Fruit fly (Drosophila melanogaster) whole organism, prepupa: ENCODE measurements around the gene CG11396.

Source experiments
- Blimp-1 ChIP-seq: fragments of 200-800 bp; sonication (Bioruptor generic); optimal IDR thresholded peaks from 3 replicates; lab custom pipeline; 2017; ENCODE audit warnings: missing biosample characterization, missing genetic modification characterization, mild to moderate bottlenecking, moderate library complexity, missing genetic modification reagents
- CG10631 ChIP-seq: fragments of 200-800 bp; sonication (Bioruptor generic); optimal IDR thresholded peaks from 2 replicates; lab custom pipeline; 2016; ENCODE audit warnings: missing biosample characterization, missing genetic modification characterization
- CG10669 ChIP-seq: fragments of 200-800 bp; sonication (Bioruptor generic); optimal IDR thresholded peaks from 3 replicates; lab custom pipeline; 2018; ENCODE audit warnings: missing biosample characterization, mild to moderate bottlenecking, missing genetic modification characterization, moderate library complexity
- CG11902 ChIP-seq: fragments of 200-800 bp; sonication (Bioruptor generic); optimal IDR thresholded peaks from 3 replicates; lab custom pipeline; 2016; ENCODE audit warnings: missing biosample characterization, missing genetic modification characterization
- CG15336 ChIP-seq: fragments of 200-800 bp; sonication (Bioruptor generic); IDR thresholded peaks from 2 replicates; pipeline ENCODE4 v1.3.6; 2022; ENCODE audit warnings: missing biosample characterization, missing genetic modification characterization
- CG1621 ChIP-seq: fragments of 200-800 bp; sonication (Bioruptor generic); optimal IDR thresholded peaks from 3 replicates; lab custom pipeline; 2018; ENCODE audit warnings: missing biosample characterization, mild to moderate bottlenecking, missing genetic modification characterization
- CG16779 ChIP-seq: fragments of 200-800 bp; sonication (Bioruptor generic); optimal IDR thresholded peaks from 3 replicates; lab custom pipeline; 2017; ENCODE audit warnings: missing biosample characterization, mild to moderate bottlenecking, missing genetic modification characterization
- CG3032 ChIP-seq: fragments of 200-800 bp; optimal IDR thresholded peaks from 2 replicates; lab custom pipeline; 2019; ENCODE audit warnings: missing biosample characterization, mild to moderate bottlenecking, missing genetic modification characterization, moderate library complexity
- CG31627 ChIP-seq: fragments of 200-800 bp; sonication (Bioruptor generic); optimal IDR thresholded peaks from 3 replicates; lab custom pipeline; 2016; ENCODE audit warnings: missing biosample characterization, missing genetic modification characterization
- CG32006 ChIP-seq: fragments of 200-800 bp; sonication (Bioruptor generic); optimal IDR thresholded peaks from 3 replicates; lab custom pipeline; 2017; ENCODE audit warnings: missing biosample characterization, mild to moderate bottlenecking, missing genetic modification characterization
- CG34406 ChIP-seq: fragments of 200-800 bp; sonication (Bioruptor generic); optimal IDR thresholded peaks from 3 replicates; lab custom pipeline; 2016; ENCODE audit warnings: missing biosample characterization, missing genetic modification characterization
- CG3919 ChIP-seq: fragments of 200-800 bp; sonication (Bioruptor generic); optimal IDR thresholded peaks from 3 replicates; lab custom pipeline; 2016; ENCODE audit warnings: missing biosample characterization, missing genetic modification characterization
- CG6163 ChIP-seq: fragments of 200-800 bp; sonication (Bioruptor generic); IDR thresholded peaks from 3 replicates; pipeline ENCODE4 v1.3.6; 2022; ENCODE audit warnings: missing biosample characterization, missing genetic modification characterization
- CG6276 ChIP-seq: fragments of 200-800 bp; sonication (Bioruptor generic); optimal IDR thresholded peaks from 2 replicates; lab custom pipeline; 2017; ENCODE audit warnings: missing biosample characterization, mild to moderate bottlenecking, missing genetic modification characterization
- CG6792 ChIP-seq: fragments of 200-800 bp; sonication (Bioruptor generic); optimal IDR thresholded peaks from 3 replicates; lab custom pipeline; 2016; ENCODE audit warnings: missing biosample characterization, missing genetic modification characterization
- CG6808 ChIP-seq: fragments of 200-800 bp; sonication (Bioruptor generic); optimal IDR thresholded peaks from 3 replicates; lab custom pipeline; 2017; ENCODE audit warnings: missing biosample characterization, missing genetic modification characterization, mild to moderate bottlenecking, moderate library complexity, missing genetic modification reagents
- CG6854 ChIP-seq: fragments of 200-800 bp; sonication (Bioruptor generic); optimal IDR thresholded peaks from 2 replicates; lab custom pipeline; 2017; ENCODE audit warnings: missing biosample characterization, mild to moderate bottlenecking, missing genetic modification characterization
- CG7368 ChIP-seq: fragments of 200-800 bp; sonication (Bioruptor generic); optimal IDR thresholded peaks from 3 replicates; lab custom pipeline; 2016; ENCODE audit warnings: missing biosample characterization, missing genetic modification characterization
- CG8119 ChIP-seq: fragments of 200-800 bp; sonication (Bioruptor generic); IDR thresholded peaks from 3 replicates; pipeline ENCODE4 v1.3.6; 2022; ENCODE audit warnings: missing biosample characterization, missing genetic modification characterization
- CG8319 ChIP-seq: fragments of 200-800 bp; sonication (Bioruptor generic); optimal IDR thresholded peaks from 3 replicates; lab custom pipeline; 2016; ENCODE audit warnings: missing biosample characterization, missing genetic modification characterization
- CG8632 ChIP-seq: fragments of 200-800 bp; sonication (Bioruptor generic); optimal IDR thresholded peaks from 3 replicates; lab custom pipeline; 2016; ENCODE audit warnings: missing biosample characterization, missing genetic modification characterization
- CG9139 ChIP-seq: fragments of 200-800 bp; sonication (Bioruptor generic); optimal IDR thresholded peaks from 3 replicates; lab custom pipeline; 2017; ENCODE audit warnings: missing biosample characterization, mild to moderate bottlenecking, missing genetic modification characterization
- Eip75B ChIP-seq: fragments of 200-800 bp; sonication (Bioruptor generic); optimal IDR thresholded peaks from 3 replicates; lab custom pipeline; 2016; ENCODE audit warnings: missing biosample characterization, missing genetic modification characterization
- Eip78C ChIP-seq: fragments of 200-800 bp; sonication (Bioruptor generic); peaks from one replicate; lab custom pipeline; 2016; ENCODE audit warnings: missing biosample characterization, missing genetic modification characterization
- Ets21C ChIP-seq: fragments of 200-800 bp; sonication (Bioruptor generic); optimal IDR thresholded peaks from 3 replicates; lab custom pipeline; 2016; ENCODE audit warnings: missing biosample characterization, missing genetic modification characterization
- Ets96B ChIP-seq: fragments of 200-800 bp; optimal IDR thresholded peaks from 2 replicates; lab custom pipeline; 2019; ENCODE audit warnings: missing biosample characterization, mild to moderate bottlenecking, missing genetic modification characterization, moderate library complexity
- Gug ChIP-seq: fragments of 200-800 bp; sonication (Bioruptor generic); IDR thresholded peaks from 2 replicates; pipeline ENCODE4 v1.3.6; 2022; ENCODE audit warnings: missing biosample characterization, missing genetic modification characterization
- Hr38 ChIP-seq: sonication (Bioruptor generic); optimal IDR thresholded peaks from 2 replicates; lab custom pipeline; 2016; ENCODE audit warnings: missing biosample characterization, missing genetic modification characterization
- Hr4 ChIP-seq: fragments of 200-800 bp; sonication (Bioruptor generic); optimal IDR thresholded peaks from 3 replicates; lab custom pipeline; 2016; ENCODE audit warnings: missing biosample characterization, missing genetic modification characterization
- Lpt ChIP-seq: fragments of 200-800 bp; sonication (Bioruptor generic); optimal IDR thresholded peaks from 3 replicates; lab custom pipeline; 2016; ENCODE audit warnings: missing biosample characterization, missing genetic modification characterization
- Met ChIP-seq: fragments of 200-800 bp; sonication (Bioruptor generic); optimal IDR thresholded peaks from 3 replicates; lab custom pipeline; 2016; ENCODE audit warnings: missing biosample characterization, missing genetic modification characterization
- OdsH ChIP-seq: fragments of 200-800 bp; sonication (Bioruptor generic); optimal IDR thresholded peaks from 3 replicates; lab custom pipeline; 2016; ENCODE audit warnings: missing biosample characterization, missing genetic modification characterization
- Smox ChIP-seq: fragments of 200-800 bp; sonication (Bioruptor generic); optimal IDR thresholded peaks from 3 replicates; lab custom pipeline; 2016; ENCODE audit warnings: missing biosample characterization, missing genetic modification characterization
- Sox102F ChIP-seq: fragments of 200-800 bp; sonication (Bioruptor generic); optimal IDR thresholded peaks from 2 replicates; lab custom pipeline; 2016; ENCODE audit warnings: missing biosample characterization, mild to moderate bottlenecking, missing genetic modification characterization
- Sox14 ChIP-seq: fragments of 200-800 bp; sonication (Bioruptor generic); optimal IDR thresholded peaks from 3 replicates; lab custom pipeline; 2016; ENCODE audit warnings: missing biosample characterization, missing genetic modification characterization
- Sox15 ChIP-seq: fragments of 200-800 bp; sonication (Bioruptor generic); optimal IDR thresholded peaks from 3 replicates; lab custom pipeline; 2016; ENCODE audit warnings: missing biosample characterization, missing genetic modification characterization
- achi ChIP-seq: fragments of 200-800 bp; sonication (Bioruptor generic); optimal IDR thresholded peaks from 3 replicates; lab custom pipeline; 2016; ENCODE audit warnings: missing biosample characterization, missing genetic modification characterization
- acj6 ChIP-seq: fragments of 200-800 bp; sonication (Bioruptor generic); optimal IDR thresholded peaks from 3 replicates; lab custom pipeline; 2016; ENCODE audit warnings: missing biosample characterization, missing genetic modification characterization
- cyc ChIP-seq: fragments of 200-800 bp; sonication (Bioruptor generic); optimal IDR thresholded peaks from 3 replicates; lab custom pipeline; 2016; ENCODE audit warnings: missing biosample characterization, missing genetic modification characterization
- dac ChIP-seq: fragments of 200-800 bp; sonication (Bioruptor generic); optimal IDR thresholded peaks from 2 replicates; lab custom pipeline; 2017; ENCODE audit warnings: missing biosample characterization, mild to moderate bottlenecking, missing genetic modification characterization
- dsx ChIP-seq: fragments of 200-800 bp; optimal IDR thresholded peaks from 3 replicates; lab custom pipeline; 2019; ENCODE audit warnings: missing biosample characterization, mild to moderate bottlenecking, missing genetic modification characterization, moderate library complexity; ENCODE audit not compliant: poor library complexity, severe bottlenecking
- eg ChIP-seq: fragments of 200-800 bp; sonication (Bioruptor generic); IDR thresholded peaks from 3 replicates; pipeline ENCODE4 v1.3.6; 2022; ENCODE audit warnings: missing biosample characterization, missing genetic modification characterization
- fd59A ChIP-seq: fragments of 200-800 bp; sonication (Bioruptor generic); optimal IDR thresholded peaks from 2 replicates; lab custom pipeline; 2017; ENCODE audit warnings: missing biosample characterization, mild to moderate bottlenecking, missing genetic modification characterization, missing genetic modification reagents
- fd85E ChIP-seq: fragments of 200-800 bp; sonication (Bioruptor generic); optimal IDR thresholded peaks from 3 replicates; lab custom pipeline; 2016; ENCODE audit warnings: missing biosample characterization, missing genetic modification characterization
- lz ChIP-seq: fragments of 200-800 bp; sonication (Bioruptor generic); optimal IDR thresholded peaks from 3 replicates; lab custom pipeline; 2016; ENCODE audit warnings: missing biosample characterization, missing genetic modification characterization
- salr ChIP-seq, 2 experiments: fragments of 200-800 bp; sonication (Bioruptor generic); optimal IDR thresholded peaks; 3 replicates each; lab custom pipeline; 2016 to 2018; ENCODE audit warnings: missing biosample characterization in 2 of 2, missing genetic modification characterization in 2 of 2, mild to moderate bottlenecking in 1 of 2
- spab ChIP-seq: fragments of 200-800 bp; sonication (Bioruptor generic); optimal IDR thresholded peaks from 2 replicates; lab custom pipeline; 2017; ENCODE audit warnings: missing biosample characterization, mild to moderate bottlenecking, missing genetic modification characterization, missing genetic modification reagents
- ss ChIP-seq, 2 experiments: fragments of 200-800 bp; sonication (Bioruptor generic); optimal IDR thresholded peaks; 2 replicates in 1 of 2; 3 replicates in 1 of 2; lab custom pipeline; 2017 to 2018; ENCODE audit warnings: mild to moderate bottlenecking in 2 of 2, missing biosample characterization in 2 of 2, missing genetic modification characterization in 2 of 2, moderate library complexity in 1 of 2
- svp ChIP-seq: fragments of 200-800 bp; sonication (Bioruptor generic); peaks from one replicate; lab custom pipeline; 2016; ENCODE audit warnings: missing biosample characterization, missing genetic modification characterization
- topi ChIP-seq: fragments of 200-800 bp; sonication (Bioruptor generic); optimal IDR thresholded peaks from 3 replicates; lab custom pipeline; 2016; ENCODE audit warnings: missing biosample characterization, missing genetic modification characterization
- vri ChIP-seq: fragments of 200-800 bp; sonication (Bioruptor generic); optimal IDR thresholded peaks from 3 replicates; lab custom pipeline; 2016; ENCODE audit warnings: missing biosample characterization, mild to moderate bottlenecking, missing genetic modification characterization

CG11396 gene

dm6 chr3L:20778224-20779063 lies 9.5 kb downstream of the CG11396 start, which contains the start of the genes Pex16 and Pex14:
Gene Pex16, minus strand, starts transcription at chr3L:20778264.
Gene Pex14, plus strand, starts transcription at chr3L:20778799.
- TF ChIP-seq CG32006 (GFP tag; lab: Kevin White, UChicago) (no peak), OdsH (GFP tag; lab: Kevin White, UChicago) (no peak), salr (GFP tag; optimal IDR thresholded peaks at IDR 0.05; lab: Kevin White, UChicago) (peak in 1 of 2 experiments; percentile 51), CG8119 (GFP tag; lab: Robert Waterston, UW) (no peak), Sox102F (GFP tag; lab: Kevin White, UChicago) (no peak), Eip75B (GFP tag; lab: Kevin White, UChicago) (no peak), vri (GFP tag; lab: Kevin White, UChicago) (no peak), CG10669 (GFP tag; lab: Kevin White, UChicago) (no peak), Met (GFP tag; lab: Kevin White, UChicago) (no peak), CG1621 (tag; lab: Kevin White, UChicago) (no peak), Hr38 (no peak), cyc (GFP tag; lab: Kevin White, UChicago) (peak; percentile 83), svp (GFP tag; lab: Kevin White, UChicago) (peak; percentile 91), achi (GFP tag; lab: Kevin White, UChicago) (peak; percentile 55), Ets96B (tag; lab: Kevin White, UChicago) (peak; percentile 37), CG8319 (GFP tag; lab: Kevin White, UChicago) (peak; percentile 57), Ets21C (GFP tag; lab: Kevin White, UChicago) (peak; percentile 74), CG11902 (peak; percentile 66), CG10631 (GFP tag; lab: Kevin White, UChicago) (no peak), Lpt (GFP tag; lab: Kevin White, UChicago) (peak; percentile 41), acj6 (GFP tag; lab: Kevin White, UChicago) (peak; percentile 74), Sox14 (peak; percentile 75), CG3919 (GFP tag; lab: Kevin White, UChicago) (peak; percentile 75), dac (GFP tag; lab: Kevin White, UChicago) (peak; percentile 27), CG7368 (GFP tag; lab: Kevin White, UChicago) (peak; percentile 38), topi (GFP tag; lab: Kevin White, UChicago) (peak; percentile 71), fd59A (GFP tag; lab: Kevin White, UChicago) (peak; percentile 51), CG15336 (peak; percentile 59), Eip78C (peak; percentile 89), Sox15 (GFP tag; lab: Kevin White, UChicago) (peak; percentile 63), CG31627 (GFP tag; lab: Kevin White, UChicago) (peak; percentile 86), CG6276 (peak; percentile 26), Hr4 (GFP tag; lab: Kevin White, UChicago) (peak; percentile 77), CG6854 (GFP tag; lab: Kevin White, UChicago) (no peak), ss (GFP tag; optimal IDR thresholded peaks at IDR 0.05; lab: Kevin White, UChicago) (peak; percentile 22 to 38), CG34406 (GFP tag; lab: Kevin White, UChicago) (no peak), Blimp-1 (peak; percentile 12), spab (GFP tag; lab: Kevin White, UChicago) (no peak), Gug (GFP tag; lab: Robert Waterston, UW) (peak; percentile 51), CG9139 (no peak), CG6808 (no peak), lz (GFP tag; lab: Kevin White, UChicago) (peak; percentile 83), CG3032 (peak; percentile 73), CG8632 (GFP tag; lab: Kevin White, UChicago) (no peak), fd85E (GFP tag; lab: Kevin White, UChicago) (no peak), CG6163 (GFP tag; lab: Robert Waterston, UW) (peak; percentile 74), CG16779 (tag; lab: Kevin White, UChicago) (peak; percentile 12), Smox (GFP tag; lab: Kevin White, UChicago) (no peak), CG6792 (GFP tag; lab: Kevin White, UChicago) (peak; percentile 61), eg (GFP tag; lab: Robert Waterston, UW) (peak; percentile 74), dsx (GFP tag; lab: Kevin White, UChicago) (peak; percentile 48)
